Fruit fly (Drosophila melanogaster) whole organism, wandering third instar larva: ENCODE results near the gene CG45101.

Experiments used
- Abd-B ChIP-seq: fragments of >200 bp; optimal IDR thresholded peaks from 2 replicates; lab custom pipeline; 2017; ENCODE audit warnings: missing biosample characterization, missing genetic modification characterization
- Dfd ChIP-seq: fragments of >200 bp; optimal IDR thresholded peaks from 2 replicates; lab custom pipeline; 2017; ENCODE audit warnings: missing biosample characterization, missing genetic modification characterization
- N ChIP-seq: fragments of >200 bp; optimal IDR thresholded peaks from 2 replicates; lab custom pipeline; 2018; ENCODE audit warnings: missing biosample characterization, missing external identifiers, missing genetic modification characterization
- dl ChIP-seq, 2 experiments: fragments of 175-275, 200-275 bp in 1 of 2; fragments of 200-275 bp in 1 of 2; sonication (Bioruptor generic); optimal IDR thresholded peaks; lab custom pipeline; 2018; ENCODE audit warnings: mild to moderate bottlenecking in 2 of 2, missing biosample characterization in 2 of 2, missing genetic modification characterization in 2 of 2, moderate library complexity in 2 of 2; ENCODE audit not compliant: partially characterized antibody in 2 of 2, insufficient read depth in 1 of 2
- ey ChIP-seq: fragments of 200-800 bp; sonication (Bioruptor generic); optimal IDR thresholded peaks from 2 replicates; lab custom pipeline; 2016; ENCODE audit warnings: missing biosample characterization, missing genetic modification characterization
- h ChIP-seq: fragments of 200-800 bp; sonication (Bioruptor generic); optimal IDR thresholded peaks from 3 replicates; lab custom pipeline; 2016; ENCODE audit warnings: missing biosample characterization, mild to moderate bottlenecking, missing genetic modification characterization
- lola ChIP-seq: fragments of >200 bp; optimal IDR thresholded peaks from 2 replicates; lab custom pipeline; 2017; ENCODE audit warnings: missing biosample characterization, missing genetic modification characterization
- pan ChIP-seq: fragments of >200 bp; optimal IDR thresholded peaks from 2 replicates; lab custom pipeline; 2017
- psq ChIP-seq: fragments of 200-800 bp; sonication (Bioruptor generic); optimal IDR thresholded peaks from 3 replicates; lab custom pipeline; 2017; ENCODE audit warnings: missing biosample characterization, mild to moderate bottlenecking, missing genetic modification characterization, moderate library complexity
- rgr ChIP-seq: fragments of 200-800 bp; sonication (Bioruptor generic); optimal IDR thresholded peaks from 3 replicates; lab custom pipeline; 2016; ENCODE audit warnings: missing biosample characterization, mild to moderate bottlenecking, missing genetic modification characterization

DNA sequence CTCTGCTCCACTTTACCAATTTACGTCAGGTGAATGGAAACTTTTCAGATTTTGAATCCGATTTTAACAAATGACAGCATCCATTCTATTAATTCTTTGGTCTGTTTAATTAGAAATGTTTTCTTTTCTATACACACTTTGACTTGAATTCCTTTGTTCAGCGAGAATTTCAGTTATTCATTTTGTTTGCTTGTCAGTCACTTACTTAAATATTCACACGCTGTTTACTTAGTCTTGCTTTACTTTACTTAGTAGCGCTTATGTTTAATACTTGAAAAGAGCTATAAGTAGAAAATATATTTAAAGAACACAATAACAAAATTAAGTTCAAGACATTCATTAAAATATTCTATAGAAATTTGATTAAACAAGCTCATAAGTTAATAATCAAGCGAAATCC, 42.6 kb downstream of the CG45101 start, which contains the start of gene CG32073:
- TF ChIP-seq N (GFP tag; lab: Kevin White, UChicago): no peak
- no peak for TF ChIP-seq psq
- no peak for TF ChIP-seq lola (GFP tag; lab: Kevin White, UChicago)
- TF ChIP-seq Dfd: no peak
- TF ChIP-seq rgr: no peak
- TF ChIP-seq pan (lab: Kevin White, UChicago): no peak
- no peak for TF ChIP-seq h (GFP tag; lab: Kevin White, UChicago)
- TF ChIP-seq dl (GFP tag; optimal IDR thresholded peaks at IDR 0.05; lab: Kevin White, UChicago; ENCODE audit: insufficient read depth in 1 of 2, partially characterized antibody in 2 of 2): no peak
- TF ChIP-seq ey (GFP tag; lab: Kevin White, UChicago): no peak
- no peak for TF ChIP-seq Abd-B (GFP tag; lab: Kevin White, UChicago)
